Fruit fly (Drosophila melanogaster): Measurements from ENCODE around the gene CG4239.

The CG4239 gene

DNA sequence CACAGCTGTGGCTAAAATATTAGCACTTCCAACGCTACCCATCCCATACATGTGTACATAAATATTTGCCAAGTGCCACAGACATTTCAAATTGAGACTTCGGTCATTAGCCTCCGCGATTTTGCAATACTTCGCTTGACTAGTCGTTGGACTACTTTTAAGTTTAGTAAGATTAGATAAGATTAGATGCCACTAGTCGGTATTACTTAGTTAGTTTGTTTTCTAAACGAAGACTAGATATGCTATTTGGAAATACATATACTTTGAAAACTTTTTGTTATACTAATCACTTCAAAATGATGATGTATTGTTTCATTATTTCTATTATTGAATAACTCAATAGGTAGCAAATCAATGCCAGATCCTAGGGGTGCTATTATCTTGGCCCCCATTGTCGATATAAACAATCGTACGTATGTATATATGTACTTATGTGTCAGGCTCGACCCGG, 889 bp downstream of the CG4239 start (continued):
- TF ChIP-seq CG3163 (GFP tag; optimal IDR thresholded peaks at IDR 0.05): no peak
- TF ChIP-seq Sox102F (GFP tag; optimal IDR thresholded peaks at IDR 0.05): peak; percentile 21
- peak; percentile 22 for TF ChIP-seq CG13296 (GFP tag; optimal IDR thresholded peaks at IDR 0.05)
- no peak for TF ChIP-seq CG2199 (GFP tag; IDR thresholded peaks at IDR 0.05)
- peak; percentile 18 for TF ChIP-seq gcm (GFP tag; optimal IDR thresholded peaks at IDR 0.05)
- TF ChIP-seq Hr3 (GFP tag; optimal IDR thresholded peaks at IDR 0.05): peak; percentile 23
- peak; percentile 31 for TF ChIP-seq HmgZ (tag; optimal IDR thresholded peaks at IDR 0.05)
- TF ChIP-seq CG10543 (GFP tag; optimal IDR thresholded peaks at IDR 0.05): peak; percentile 22
- peak; percentile 9 for TF ChIP-seq nmo (GFP tag; optimal IDR thresholded peaks at IDR 0.05)
- peak; percentile 19 for TF ChIP-seq nerfin-1 (tag; optimal IDR thresholded peaks at IDR 0.05)
- peak; percentile 44 for TF ChIP-seq CG9727 (GFP tag; optimal IDR thresholded peaks at IDR 0.05)
- peak in 1 of 2 experiments; percentile 5 for TF ChIP-seq Hr78 (GFP tag; optimal IDR thresholded peaks at IDR 0.05)
- no peak for TF ChIP-seq CG1792 (GFP tag; optimal IDR thresholded peaks at IDR 0.05)
- peak; percentile 68 for TF ChIP-seq CG2678 (tag; optimal IDR thresholded peaks at IDR 0.05)
- TF ChIP-seq CG10209 (GFP tag; optimal IDR thresholded peaks at IDR 0.05): peak; percentile 54
- peak; percentile 35 for TF ChIP-seq CG2712 (tag; optimal IDR thresholded peaks at IDR 0.05)
- TF ChIP-seq CG13424 (tag; optimal IDR thresholded peaks at IDR 0.05): peak; percentile 35
- peak; percentile 52 for TF ChIP-seq Meics (GFP tag; optimal IDR thresholded peaks at IDR 0.05)
- peak; percentile 36 for TF ChIP-seq phol (tag; optimal IDR thresholded peaks at IDR 0.05)
- TF ChIP-seq Hr51 (GFP tag; optimal IDR thresholded peaks at IDR 0.05): peak; percentile 29 to 47
- TF ChIP-seq cwo (GFP tag; optimal IDR thresholded peaks at IDR 0.05): peak; percentile 56
- no peak for TF ChIP-seq Trl (optimal IDR thresholded peaks at IDR 0.05)
- TF ChIP-seq Trl (GFP tag; optimal IDR thresholded peaks at IDR 0.05): peak; percentile 11
- 0 out of 3 replicates have a peak, but pooled peaks have one; percentile 33 for TF ChIP-seq tgo (GFP tag; IDR thresholded peaks at IDR 0.05)
- TF ChIP-seq stc (GFP tag; IDR thresholded peaks at IDR 0.05): 0 out of 2 replicates have a peak, but pooled peaks have one; percentile 15
- peak; percentile 50 for TF ChIP-seq Hmr (GFP tag; optimal IDR thresholded peaks at IDR 0.05)
- no peak for TF ChIP-seq crc (GFP tag; optimal IDR thresholded peaks at IDR 0.05)
- TF ChIP-seq Ssrp (tag; optimal IDR thresholded peaks at IDR 0.05): peak; percentile 8
- TF ChIP-seq Sox100B (GFP tag; optimal IDR thresholded peaks at IDR 0.05): peak; percentile 35
- TF ChIP-seq CG11696 (GFP tag; IDR thresholded peaks at IDR 0.05): peak; percentile 81
- TF ChIP-seq CG32532 (GFP tag; IDR thresholded peaks at IDR 0.05): peak; percentile 47
- TF ChIP-seq CG7928 (GFP tag; optimal IDR thresholded peaks at IDR 0.05): peak; percentile 12
- peak; percentile 63 for TF ChIP-seq CG3281 (GFP tag; optimal IDR thresholded peaks at IDR 0.05)
- TF ChIP-seq Chrac-16 (GFP tag; optimal IDR thresholded peaks at IDR 0.05): peak; percentile 14
- TF ChIP-seq CG17385 (GFP tag; optimal IDR thresholded peaks at IDR 0.05): peak; percentile 42
- TF ChIP-seq Hey (tag; optimal IDR thresholded peaks at IDR 0.05): no peak
- TF ChIP-seq esg (GFP tag; conservative IDR thresholded peaks at IDR 0.05): no peak
- TF ChIP-seq CG1233 (GFP tag; optimal IDR thresholded peaks at IDR 0.05): peak; percentile 25
- peak; percentile 56 for TF ChIP-seq dmrt99B (tag; optimal IDR thresholded peaks at IDR 0.05)
- no peak for TF ChIP-seq wdn (GFP tag; IDR thresholded peaks at IDR 0.05)
- TF ChIP-seq dpn (GFP tag; optimal IDR thresholded peaks at IDR 0.05): peak; percentile 2 to 39
- peak; percentile 86 for TF ChIP-seq Med (GFP tag)
- TF ChIP-seq vvl (GFP tag; IDR thresholded peaks at IDR 0.05): 0 out of 2 replicates have a peak, but pooled peaks have one; percentile 22
- TF ChIP-seq MBD-R2 (GFP tag; IDR thresholded peaks at IDR 0.05): 0 out of 2 replicates have a peak, but pooled peaks have one; percentile 19
- TF ChIP-seq Ada2b (GFP tag; IDR thresholded peaks at IDR 0.05): no peak
- TF ChIP-seq Atf6 (GFP tag; IDR thresholded peaks at IDR 0.05): peak; percentile 51; the same call in 1 of the 2 replicates
- TF ChIP-seq CG4328 (GFP tag; optimal IDR thresholded peaks at IDR 0.05): peak; percentile 16
- no peak for TF ChIP-seq Gug (GFP tag; IDR thresholded peaks at IDR 0.05)
- peak; percentile 37 for TF ChIP-seq Dip3 (GFP tag; optimal IDR thresholded peaks at IDR 0.05)
- TF ChIP-seq Oli (tag; optimal IDR thresholded peaks at IDR 0.05): peak; percentile 39

Data from whole organism, embryonic.